Worm (Caenorhabditis elegans) whole organism, L2 larva: ENCODE results near the gene fbxb-59.

ENCODE experiments used
- ama-1 ChIP-seq: fragments of 150-350 bp; optimal IDR thresholded peaks from 2 replicates; lab custom pipeline; 2018; ENCODE audit warnings: inconsistent platforms
- elt-3 ChIP-seq: sonication (generic microtip); optimal IDR thresholded peaks from 2 replicates; lab custom pipeline; 2017; ENCODE audit warnings: missing biosample characterization, missing genetic modification characterization
- lin-39 ChIP-seq: fragments of 150-350 bp; optimal IDR thresholded peaks from 2 replicates; lab custom pipeline; 2014; ENCODE audit warnings: missing biosample characterization, missing genetic modification reagents, missing genetic modification characterization
- mab-5 ChIP-seq: fragments of 150-350 bp; optimal IDR thresholded peaks from 2 replicates; lab custom pipeline; 2014; ENCODE audit warnings: missing biosample characterization, missing genetic modification characterization
- nhr-237 ChIP-seq: fragments of 150-350 bp; optimal IDR thresholded peaks from 2 replicates; lab custom pipeline; 2014; ENCODE audit warnings: missing biosample characterization, missing genetic modification characterization
- peb-1 ChIP-seq: fragments of 150-350 bp; optimal IDR thresholded peaks from 2 replicates; lab custom pipeline; 2014; ENCODE audit warnings: missing biosample characterization, missing genetic modification characterization
- unc-55 ChIP-seq: fragments of 150-350 bp; sonication (generic microtip); optimal IDR thresholded peaks from 3 replicates; lab custom pipeline; 2014; ENCODE audit warnings: missing biosample characterization, missing genetic modification reagents, missing genetic modification characterization

DNA sequence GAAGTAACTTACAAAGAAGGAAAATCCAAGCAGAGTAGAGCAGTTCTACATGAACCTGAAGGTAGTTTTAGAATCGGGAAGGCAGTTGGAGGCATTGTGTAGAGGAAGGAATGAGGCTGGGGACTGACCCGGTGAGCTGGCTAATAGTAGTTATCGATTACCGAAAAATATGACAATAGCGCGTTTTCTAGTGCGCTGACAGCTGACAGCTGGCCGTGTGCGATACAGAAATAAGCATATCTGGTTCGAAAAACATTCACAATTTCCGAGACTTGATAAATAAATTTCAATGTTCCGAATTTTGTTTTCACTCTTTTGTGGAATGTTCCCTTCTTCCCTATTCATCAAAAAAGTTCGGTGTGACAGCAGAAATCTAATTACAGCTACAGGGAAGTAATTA is at the start of gene fbxb-59, which contains the start of gene srbc-34:
- TF ChIP-seq unc-55 (GFP tag; lab: Kevin White, UChicago) = no peak
- TF ChIP-seq lin-39 (tag; lab: Kevin White, UChicago) = no peak
- no peak for TF ChIP-seq ama-1 (lab: Kevin White, UChicago)
- no peak for TF ChIP-seq peb-1 (tag; lab: Kevin White, UChicago)
- TF ChIP-seq elt-3 (tag; lab: Kevin White, UChicago) = no peak
- no peak for TF ChIP-seq mab-5 (tag; lab: Kevin White, UChicago)
- TF ChIP-seq nhr-237 (tag; lab: Kevin White, UChicago) = no peak
